Worm (Caenorhabditis elegans): ENCODE data around the gene F11A5.15.
A peak's percentile ranks its signal among the peaks of the same experiment; 100 is the strongest.

F11A5.15 gene

DNA sequence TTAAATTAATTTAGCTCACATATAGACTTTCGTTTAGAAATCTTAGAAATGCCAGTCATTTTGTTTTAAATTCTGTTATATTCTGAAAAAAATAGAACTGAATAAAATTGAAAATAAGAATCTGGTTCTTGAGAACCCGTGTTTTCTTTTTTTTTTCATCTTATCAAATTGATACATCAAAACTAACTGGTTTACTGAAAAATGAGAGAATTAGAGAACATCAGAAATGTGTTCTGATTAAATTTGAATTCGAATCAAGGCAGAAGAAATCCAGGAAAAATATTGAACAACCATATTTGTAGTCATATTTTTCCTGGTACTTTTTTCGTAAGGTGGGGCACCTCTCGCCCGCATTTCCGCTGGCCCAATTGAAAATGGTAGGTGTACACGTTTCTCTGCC, at the start of gene F11A5.15:
TSS of gene F11A5.15 (minus strand) at position 101 of the 400 bp plus-strand sequence.
- TF ChIP-seq unc-62 (GFP tag; optimal IDR thresholded peaks at IDR 0.05) (no peak), mab-5 (tag; optimal IDR thresholded peaks at IDR 0.05) (no peak), mep-1 (tag; optimal IDR thresholded peaks at IDR 0.05) (no peak), nhr-76 (tag; optimal IDR thresholded peaks at IDR 0.05) (no peak)

DNA sequence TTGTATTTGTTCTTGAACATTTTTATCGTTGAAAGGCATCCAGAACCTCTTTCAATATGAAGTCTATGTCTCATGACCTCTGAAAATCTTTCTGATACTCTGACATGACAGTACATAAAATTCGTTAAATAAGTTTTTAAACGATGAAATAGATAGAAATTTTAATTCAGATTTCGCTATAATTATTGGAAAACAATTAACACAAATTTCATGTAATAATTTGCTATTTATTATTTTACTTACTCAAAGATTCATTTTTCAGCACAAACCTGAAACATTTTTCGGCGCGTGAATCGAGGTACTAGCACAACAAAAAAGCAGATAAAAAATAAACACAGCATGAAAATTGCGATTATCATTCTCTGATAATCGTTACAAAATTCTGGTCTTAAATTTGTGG, 48.1 kb upstream of the F11A5.15 start, which contains the start of gene T13F3.4:
TSS of gene T13F3.4 (minus strand) at position 101 of the 400 bp plus-strand sequence.
- no peak for TF ChIP-seq nhr-237 (tag; optimal IDR thresholded peaks at IDR 0.05)
- no peak for TF ChIP-seq drap-1 (GFP tag; optimal IDR thresholded peaks at IDR 0.05)
- TF ChIP-seq flh-1 (GFP tag; optimal IDR thresholded peaks at IDR 0.05): no peak

ce11 chrV:16259684-16260083, 41.3 kb upstream of the F11A5.15 start, which contains the start of gene nhr-127:
nhr-127 (plus strand) TSS chrV:16259984.
- no peak for TF ChIP-seq blmp-1 (tag; optimal IDR thresholded peaks at IDR 0.05)
- no peak for TF ChIP-seq nhr-12 (tag; optimal IDR thresholded peaks at IDR 0.05)

ce11 chrV:16258142-16258541, 39.7 kb upstream of the F11A5.15 start, which contains the start of gene nhr-218:
nhr-218 (plus strand) TSS chrV:16258442.
- TF ChIP-seq M03D4.4 (tag; optimal IDR thresholded peaks at IDR 0.05): no peak
- no peak for TF ChIP-seq sem-2 (GFP tag; optimal IDR thresholded peaks at IDR 0.05)

DNA sequence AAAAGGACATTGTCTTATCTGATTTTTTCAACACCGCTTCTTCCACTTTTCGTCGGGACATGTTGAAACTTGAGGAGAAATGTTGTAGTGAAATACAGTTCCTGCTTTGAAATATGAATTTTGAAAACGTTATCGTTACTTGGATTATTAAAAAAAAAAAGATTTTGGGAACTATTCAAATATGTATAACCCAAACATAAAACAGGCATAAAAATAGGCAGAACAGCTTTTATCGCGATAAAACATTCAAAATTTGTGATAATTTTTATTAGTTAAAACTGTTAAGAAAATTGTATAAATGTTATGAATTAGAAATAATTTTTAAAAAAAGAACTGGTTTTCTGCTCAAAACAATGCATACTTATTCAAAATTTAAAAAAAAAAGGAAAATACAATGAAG, 38.0 kb upstream of the F11A5.15 start, which contains the start of gene bgnt-1.3:
TSS of gene bgnt-1.3 (minus strand) at position 101 of the 400 bp plus-strand sequence.
- TF ChIP-seq sem-2 (GFP tag; optimal IDR thresholded peaks at IDR 0.05) (no peak), zip-8 (tag; optimal IDR thresholded peaks at IDR 0.05) (no peak), drap-1 (GFP tag; optimal IDR thresholded peaks at IDR 0.05) (no peak), blmp-1 (tag; optimal IDR thresholded peaks at IDR 0.05) (no peak), mab-5 (tag; optimal IDR thresholded peaks at IDR 0.05) (no peak), mls-2 (tag; optimal IDR thresholded peaks at IDR 0.05) (no peak), unc-120 (tag; optimal IDR thresholded peaks at IDR 0.05; ENCODE audit: poor library complexity, severe bottlenecking) (no peak), lin-32 (GFP tag; optimal IDR thresholded peaks at IDR 0.05) (no peak), M03D4.4 (tag; optimal IDR thresholded peaks at IDR 0.05) (no peak), pha-4 (tag; optimal IDR thresholded peaks at IDR 0.05) (no peak), lin-13 (tag; optimal IDR thresholded peaks at IDR 0.05) (no peak), cnd-1 (tag; optimal IDR thresholded peaks at IDR 0.05) (no peak), mep-1 (tag; optimal IDR thresholded peaks at IDR 0.05) (no peak), nhr-237 (tag; optimal IDR thresholded peaks at IDR 0.05) (no peak), nhr-2 (tag; optimal IDR thresholded peaks at IDR 0.05) (no peak), bed-3 (GFP tag; optimal IDR thresholded peaks at IDR 0.05) (no peak), ztf-11 (tag; optimal IDR thresholded peaks at IDR 0.05) (no peak), nhr-28 (tag; optimal IDR thresholded peaks at IDR 0.05) (no peak), lsy-2 (tag; optimal IDR thresholded peaks at IDR 0.05) (no peak)

DNA sequence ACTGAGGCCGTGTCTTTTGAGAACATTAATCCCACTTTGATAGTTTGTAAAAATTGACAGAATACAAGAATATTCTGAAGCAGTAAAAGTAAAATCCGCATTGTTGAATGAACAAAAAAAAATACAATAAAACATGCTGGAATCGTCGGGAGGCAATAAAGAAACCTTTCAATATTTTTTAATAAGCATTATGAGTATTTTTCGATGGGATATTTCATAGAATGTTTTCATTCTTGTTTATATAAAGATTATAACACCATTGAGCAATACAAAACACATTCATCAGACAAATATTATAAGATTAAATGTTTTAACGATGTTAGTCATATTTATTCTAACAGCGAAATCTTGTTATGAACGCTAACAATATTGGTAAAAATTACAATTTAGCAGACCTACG, 35.3 kb upstream of the F11A5.15 start, which contains the start of gene gcy-20:
TSS of gene gcy-20 (minus strand) at position 101 of the 400 bp plus-strand sequence.
- TF ChIP-seq nhr-76 (tag; optimal IDR thresholded peaks at IDR 0.05) (no peak), unc-120 (tag; optimal IDR thresholded peaks at IDR 0.05; ENCODE audit: poor library complexity, severe bottlenecking) (no peak), nhr-2 (tag; optimal IDR thresholded peaks at IDR 0.05) (no peak), lin-13 (tag; optimal IDR thresholded peaks at IDR 0.05) (no peak), unc-62 (GFP tag; optimal IDR thresholded peaks at IDR 0.05) (no peak), ztf-11 (tag; optimal IDR thresholded peaks at IDR 0.05) (no peak)

DNA sequence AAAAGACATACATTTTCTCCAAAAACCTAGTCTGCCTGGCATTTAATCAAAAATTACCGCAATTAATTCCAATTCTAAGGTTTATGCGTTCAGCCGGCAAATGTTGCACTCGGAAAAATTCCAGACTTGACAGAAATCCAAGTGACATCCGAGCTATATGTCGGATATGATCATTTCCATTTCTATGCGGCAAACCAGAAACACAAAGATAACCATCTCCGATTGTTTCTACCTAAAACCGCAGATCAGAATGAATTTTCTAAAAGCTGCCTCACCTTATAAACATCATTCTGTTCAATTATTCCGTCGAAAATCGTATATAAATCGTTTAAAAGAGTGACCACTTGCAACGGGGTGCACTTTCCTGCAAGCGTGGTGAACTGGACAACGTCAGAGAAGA, 30.7 kb upstream of the F11A5.15 start:
- TF ChIP-seq ceh-43 (GFP tag; optimal IDR thresholded peaks at IDR 0.05): no peak
- TF ChIP-seq elt-1 (tag; optimal IDR thresholded peaks at IDR 0.05; ENCODE audit: borderline replicate concordance, insufficient read depth): peak; percentile 52

- TF ChIP-seq snpc-4 (tag; optimal IDR thresholded peaks at IDR 0.05) (no peak), nhr-2 (tag; optimal IDR thresholded peaks at IDR 0.05) (no peak), sptf-1 (tag; optimal IDR thresholded peaks at IDR 0.05) (no peak), cnd-1 (tag; optimal IDR thresholded peaks at IDR 0.05) (no peak), elt-3 (tag; optimal IDR thresholded peaks at IDR 0.05) (no peak)
Measured at ce11 chrV:16246579-16246978, 28.2 kb upstream of the F11A5.15 start, which contains the start of gene srh-95. srh-95 (plus strand) TSS chrV:16246879.
